Worm (Caenorhabditis elegans): Measurements from ENCODE around the gene K12D12.5.

ce11 chrII:11816014-11816413 is 44.8 kb upstream of the K12D12.5 start:
- TF ChIP-seq pqm-1 (tag; optimal IDR thresholded peaks at IDR 0.05) (no peak), ceh-28 (tag; optimal IDR thresholded peaks at IDR 0.05) (no peak)
